Worm (Caenorhabditis elegans): ENCODE data around the gene tmem-131.

ce11 chrIII:4952970-4953369 lies 45.0 kb downstream of the tmem-131 start:
- TF ChIP-seq R02D3.7 (tag; optimal IDR thresholded peaks at IDR 0.05): no peak
- no peak for TF ChIP-seq vab-7 (GFP tag; IDR thresholded peaks at IDR 0.05)
- no peak for TF ChIP-seq unc-62 (GFP tag; optimal IDR thresholded peaks at IDR 0.05 in 1 of 2)
- TF ChIP-seq unc-62 (tag; optimal IDR thresholded peaks at IDR 0.05): no peak
- TF ChIP-seq nhr-6 (tag; optimal IDR thresholded peaks at IDR 0.05): no peak
- no peak for TF ChIP-seq lim-7 (GFP tag; IDR thresholded peaks at IDR 0.05)
- no peak for TF ChIP-seq nhr-111 (GFP tag; optimal IDR thresholded peaks at IDR 0.05)
- TF ChIP-seq nhr-11 (tag; optimal IDR thresholded peaks at IDR 0.05): no peak
- TF ChIP-seq zag-1 (tag; optimal IDR thresholded peaks at IDR 0.05): no peak
- TF ChIP-seq nhr-28 (tag; optimal IDR thresholded peaks at IDR 0.05): no peak
- TF ChIP-seq egl-27 (tag; optimal IDR thresholded peaks at IDR 0.05): no peak
- no peak for TF ChIP-seq ceh-32 (tag; optimal IDR thresholded peaks at IDR 0.05; ENCODE audit: poor library complexity)
- TF ChIP-seq dpl-1 (GFP tag; optimal IDR thresholded peaks at IDR 0.05): no peak
- TF ChIP-seq lsy-2 (tag; optimal IDR thresholded peaks at IDR 0.05): no peak
- TF ChIP-seq set-16 (GFP tag; IDR thresholded peaks at IDR 0.05): no peak
